Fruit fly (Drosophila melanogaster) whole organism, embryonic: Measurements from ENCODE around the gene apolpp.

ENCODE experiments used
- Atf6 ChIP-seq: fragments of 200-800 bp; sonication (Bioruptor generic); IDR thresholded peaks from 2 replicates; pipeline ENCODE4 v1.3.6; 2022; ENCODE audit warnings: missing biosample characterization, missing genetic modification characterization
- BEAF-32 ChIP-seq: fragments of 200-800 bp; sonication (Bioruptor generic); optimal IDR thresholded peaks from 3 replicates; lab custom pipeline; 2017; ENCODE audit warnings: missing biosample characterization, missing genetic modification characterization, mild to moderate bottlenecking, moderate library complexity, missing genetic modification reagents
- CG10565 ChIP-seq: fragments of 200-800 bp; sonication (Bioruptor generic); optimal IDR thresholded peaks from 3 replicates; lab custom pipeline; 2016; ENCODE audit warnings: missing biosample characterization, mild to moderate bottlenecking, missing genetic modification characterization
- CG14050 ChIP-seq: fragments of 200-800 bp; sonication (Bioruptor generic); IDR thresholded peaks from 3 replicates; pipeline ENCODE4 v1.3.6; 2022; ENCODE audit warnings: missing biosample characterization, missing genetic modification characterization
- CG14710 ChIP-seq: fragments of 200-800 bp; sonication (Bioruptor generic); optimal IDR thresholded peaks from 3 replicates; lab custom pipeline; 2019; ENCODE audit warnings: missing biosample characterization, mild to moderate bottlenecking, missing genetic modification characterization, moderate library complexity
- CG15073 ChIP-seq: fragments of 200-800 bp; sonication (Bioruptor generic); optimal IDR thresholded peaks from 2 replicates; lab custom pipeline; 2016; ENCODE audit warnings: missing biosample characterization, missing genetic modification characterization
- CG17328 ChIP-seq: fragments of 200-800 bp; sonication (Bioruptor generic); IDR thresholded peaks from 2 replicates; pipeline ENCODE4 v1.3.6; 2022; ENCODE audit warnings: missing biosample characterization, missing genetic modification characterization
- CG18262 ChIP-seq: fragments of 200-800 bp; optimal IDR thresholded peaks from 3 replicates; lab custom pipeline; 2019; ENCODE audit warnings: missing biosample characterization, mild to moderate bottlenecking, missing genetic modification characterization, moderate library complexity
- CG18619 ChIP-seq: fragments of 200-800 bp; sonication (Bioruptor generic); optimal IDR thresholded peaks from 3 replicates; lab custom pipeline; 2017; ENCODE audit warnings: missing biosample characterization, mild to moderate bottlenecking, missing genetic modification characterization
- CG2129 ChIP-seq: fragments of 200-800 bp; sonication (Bioruptor generic); IDR thresholded peaks from 2 replicates; pipeline ENCODE4 v1.3.6; 2022; ENCODE audit warnings: missing biosample characterization, missing genetic modification characterization; ENCODE audit not compliant: partially characterized antibody
- CG3163 ChIP-seq: fragments of 200-800 bp; sonication (Bioruptor generic); optimal IDR thresholded peaks from 3 replicates; lab custom pipeline; 2016; ENCODE audit warnings: missing biosample characterization, missing genetic modification characterization
- CG3281 ChIP-seq: fragments of 200-800 bp; sonication (Bioruptor generic); optimal IDR thresholded peaks from 3 replicates; lab custom pipeline; 2017; ENCODE audit warnings: missing biosample characterization, mild to moderate bottlenecking, missing genetic modification characterization
- CG3847 ChIP-seq: fragments of 200-800 bp; sonication (Bioruptor generic); IDR thresholded peaks from 2 replicates; pipeline ENCODE4 v1.3.6; 2022; ENCODE audit warnings: missing biosample characterization, missing genetic modification characterization
- CG4360 ChIP-seq: fragments of 200-800 bp; sonication (Bioruptor generic); IDR thresholded peaks from 2 replicates; pipeline ENCODE4 v1.3.6; 2022; ENCODE audit warnings: missing biosample characterization, missing genetic modification characterization
- CG4854 ChIP-seq: fragments of 200-800 bp; sonication (Bioruptor generic); optimal IDR thresholded peaks from 2 replicates; lab custom pipeline; 2016; ENCODE audit warnings: missing biosample characterization, missing genetic modification characterization, inconsistent platforms
- CG9215 ChIP-seq: fragments of 200-800 bp; sonication (Bioruptor generic); IDR thresholded peaks from 2 replicates; pipeline ENCODE4 v1.3.6; 2022; ENCODE audit warnings: missing biosample characterization, missing genetic modification characterization
- Camta ChIP-seq: fragments of 200-800 bp; sonication (Bioruptor generic); optimal IDR thresholded peaks from 2 replicates; lab custom pipeline; 2016; ENCODE audit warnings: missing biosample characterization, missing genetic modification characterization
- D ChIP-seq, 2 experiments: fragments of 200-800 bp in 1 of 2; fragments of >200 bp in 1 of 2; sonication (Bioruptor generic) in 1 of 2; optimal IDR thresholded peaks; 2 replicates in 1 of 2; 3 replicates in 1 of 2; lab custom pipeline; 2017; ENCODE audit warnings: mild to moderate bottlenecking in 1 of 2, missing biosample characterization in 1 of 2, missing genetic modification characterization in 1 of 2, missing genetic modification reagents in 1 of 2
- D19A ChIP-seq: fragments of 200-800 bp; optimal IDR thresholded peaks from 3 replicates; lab custom pipeline; 2019; ENCODE audit warnings: missing biosample characterization, mild to moderate bottlenecking, missing genetic modification characterization, moderate library complexity
- Dek ChIP-seq: fragments of 200-800 bp; sonication (Bioruptor generic); optimal IDR thresholded peaks from 3 replicates; lab custom pipeline; 2019; ENCODE audit warnings: missing biosample characterization, mild to moderate bottlenecking, missing genetic modification characterization, moderate library complexity
- Ets97D ChIP-seq: fragments of 200-800 bp; sonication (Bioruptor generic); optimal IDR thresholded peaks from 3 replicates; lab custom pipeline; 2016; ENCODE audit warnings: missing biosample characterization, missing genetic modification characterization
- Hand ChIP-seq: fragments of 200-800 bp; sonication (Bioruptor generic); optimal IDR thresholded peaks from 2 replicates; lab custom pipeline; 2017; ENCODE audit warnings: mild to moderate bottlenecking, missing biosample characterization, missing genetic modification reagents, missing genetic modification characterization
- Hr3 ChIP-seq: fragments of 200-800 bp; sonication (Bioruptor generic); optimal IDR thresholded peaks from 3 replicates; lab custom pipeline; 2016; ENCODE audit warnings: missing biosample characterization, missing genetic modification characterization
- Hr78 ChIP-seq, 2 experiments: fragments of 200-800 bp in 1 of 2; fragments of >200 bp in 1 of 2; sonication (Bioruptor generic) in 1 of 2; optimal IDR thresholded peaks; 2 replicates each; lab custom pipeline; 2017 to 2019; ENCODE audit warnings: missing biosample characterization in 2 of 2, missing genetic modification characterization in 2 of 2, mild to moderate bottlenecking in 1 of 2, moderate library complexity in 1 of 2
- Nf-YC ChIP-seq: fragments of 200-800 bp; optimal IDR thresholded peaks from 3 replicates; lab custom pipeline; 2019; ENCODE audit warnings: missing biosample characterization, mild to moderate bottlenecking, missing genetic modification characterization, moderate library complexity
- Sry-β ChIP-seq: fragments of 200-800 bp; sonication (Bioruptor generic); optimal IDR thresholded peaks from 2 replicates; lab custom pipeline; 2018; ENCODE audit warnings: missing biosample characterization, mild to moderate bottlenecking, missing genetic modification characterization, moderate library complexity
- Ssrp ChIP-seq: fragments of 200-800 bp; sonication (Bioruptor generic); optimal IDR thresholded peaks from 2 replicates; lab custom pipeline; 2018; ENCODE audit warnings: missing biosample characterization, mild to moderate bottlenecking, missing genetic modification characterization, moderate library complexity
- cato ChIP-seq: fragments of 200-800 bp; sonication (Bioruptor generic); optimal IDR thresholded peaks from 2 replicates; lab custom pipeline; 2016; ENCODE audit warnings: missing biosample characterization, missing genetic modification characterization, borderline replicate concordance
- emc ChIP-seq: fragments of 200-800 bp; sonication (Bioruptor generic); optimal IDR thresholded peaks from 2 replicates; lab custom pipeline; 2016; ENCODE audit warnings: missing biosample characterization, missing genetic modification characterization
- fd64A ChIP-seq: fragments of 200-800 bp; sonication (Bioruptor generic); optimal IDR thresholded peaks from 3 replicates; lab custom pipeline; 2018; ENCODE audit warnings: missing biosample characterization, mild to moderate bottlenecking, missing genetic modification characterization
- gcm2 ChIP-seq: fragments of 200-800 bp; sonication (Bioruptor generic); optimal IDR thresholded peaks from 2 replicates; lab custom pipeline; 2016; ENCODE audit warnings: missing biosample characterization, missing genetic modification characterization
- lola ChIP-seq, 3 experiments: fragments of >200 bp in 2 of 3; fragments of 200-800 bp in 1 of 3; sonication (Bioruptor generic) in 1 of 3; optimal IDR thresholded peaks; 2 replicates each; lab custom pipeline; 2017 to 2019; ENCODE audit warnings: missing biosample characterization in 3 of 3, missing genetic modification characterization in 3 of 3, mild to moderate bottlenecking in 1 of 3, moderate library complexity in 1 of 3
- lov ChIP-seq, 2 experiments: fragments of 200-800 bp in 1 of 2; fragments of >200 bp in 1 of 2; sonication (Bioruptor generic) in 1 of 2; IDR thresholded peaks in 1 of 2; optimal IDR thresholded peaks in 1 of 2; 2 replicates in 1 of 2; 3 replicates in 1 of 2; pipeline versions ENCODE4 v1.3.6 to Lab custom; 2017 to 2022; ENCODE audit warnings: missing biosample characterization in 1 of 2, missing genetic modification characterization in 1 of 2
- oc ChIP-seq: fragments of 200-800 bp; sonication (Bioruptor generic); optimal IDR thresholded peaks from 2 replicates; lab custom pipeline; 2018; ENCODE audit warnings: missing biosample characterization, mild to moderate bottlenecking, missing genetic modification characterization, moderate library complexity
- otp ChIP-seq: fragments of 200-800 bp; sonication (Bioruptor generic); IDR thresholded peaks from 3 replicates; pipeline ENCODE4, ENCODE4 v1.3.6; 2022; ENCODE audit warnings: missing biosample characterization, missing genetic modification characterization
- pum ChIP-seq: fragments of 200-800 bp; sonication (Bioruptor generic); optimal IDR thresholded peaks from 2 replicates; lab custom pipeline; 2016; ENCODE audit warnings: missing biosample characterization, missing genetic modification characterization
- pzg ChIP-seq: fragments of 200-800 bp; sonication (Bioruptor generic); optimal IDR thresholded peaks from 3 replicates; lab custom pipeline; 2018; ENCODE audit warnings: missing biosample characterization, mild to moderate bottlenecking, missing genetic modification characterization, moderate library complexity
- ranshi ChIP-seq: fragments of 200-800 bp; sonication (Bioruptor generic); IDR thresholded peaks from 2 replicates; pipeline ENCODE4 v1.3.6; 2022; ENCODE audit warnings: missing biosample characterization, missing genetic modification characterization
- salm ChIP-seq: fragments of 200-800 bp; sonication (Bioruptor generic); optimal IDR thresholded peaks from 2 replicates; lab custom pipeline; 2018; ENCODE audit warnings: missing biosample characterization, mild to moderate bottlenecking, missing genetic modification characterization
- slou ChIP-seq: fragments of 200-800 bp; sonication (Bioruptor generic); optimal IDR thresholded peaks from 3 replicates; lab custom pipeline; 2016; ENCODE audit warnings: missing biosample characterization, missing genetic modification characterization
- sr ChIP-seq: fragments of 200-800 bp; sonication (Bioruptor generic); IDR thresholded peaks from 3 replicates; pipeline ENCODE4 v1.3.6; 2022; ENCODE audit warnings: missing biosample characterization, missing genetic modification characterization
- tap ChIP-seq: fragments of 200-800 bp; optimal IDR thresholded peaks from 3 replicates; lab custom pipeline; 2019; ENCODE audit warnings: missing biosample characterization, mild to moderate bottlenecking, missing genetic modification characterization, moderate library complexity
- tgo ChIP-seq: fragments of 200-800 bp; sonication (Bioruptor generic); IDR thresholded peaks from 3 replicates; pipeline ENCODE4 v1.3.6; 2022; ENCODE audit warnings: missing biosample characterization, missing genetic modification characterization
- tin ChIP-seq: fragments of 200-800 bp; sonication (Bioruptor generic); optimal IDR thresholded peaks from 3 replicates; lab custom pipeline; 2016; ENCODE audit warnings: missing biosample characterization, missing genetic modification characterization
- unc-4 ChIP-seq: fragments of 200-800 bp; sonication (Bioruptor generic); IDR thresholded peaks from 2 replicates; pipeline ENCODE4 v1.3.6; 2022; ENCODE audit warnings: missing biosample characterization, missing genetic modification characterization; ENCODE audit not compliant: partially characterized antibody
- wor ChIP-seq: fragments of 200-800 bp; sonication (Bioruptor generic); IDR thresholded peaks from 2 replicates; pipeline ENCODE4 v1.3.6; 2022; ENCODE audit warnings: missing biosample characterization, missing genetic modification characterization
- yki ChIP-seq: fragments of >200 bp; optimal IDR thresholded peaks from 3 replicates; lab custom pipeline; 2018
- zfh1 ChIP-seq: fragments of 200-800 bp; sonication (Bioruptor generic); IDR thresholded peaks from 3 replicates; pipeline ENCODE4 v1.3.6; 2022; ENCODE audit warnings: missing biosample characterization, missing genetic modification characterization

Gene apolpp

DNA sequence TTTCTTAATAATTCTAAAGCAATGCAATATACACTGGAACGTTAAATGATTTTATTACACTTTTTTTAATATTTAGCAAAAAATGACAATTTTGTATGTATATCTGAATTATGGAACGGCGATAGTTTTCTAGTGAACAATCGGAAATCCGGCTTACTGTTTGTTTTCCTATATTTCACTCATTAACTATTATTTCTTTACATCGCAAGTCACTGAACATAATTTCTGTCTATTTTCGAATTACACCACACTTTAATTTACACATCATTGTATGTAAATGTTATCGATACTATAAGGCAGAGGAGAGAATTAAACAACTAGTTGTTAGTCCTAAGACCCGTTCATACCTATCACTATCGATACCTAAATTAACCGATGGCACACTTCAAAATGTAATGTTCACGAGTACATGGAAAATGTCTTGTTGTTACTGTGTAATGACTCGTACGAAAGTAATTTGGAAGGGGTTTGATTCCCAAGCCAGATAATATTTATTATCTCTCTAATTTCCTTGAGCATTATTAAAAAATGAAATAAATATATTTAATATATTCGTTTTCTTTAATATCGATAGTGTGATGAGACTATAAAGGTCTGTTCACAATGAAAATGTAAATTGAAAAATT is 33.9 kb upstream of the apolpp start, which contains the start of gene PlexA (continued):
- no peak for TF ChIP-seq emc (GFP tag; lab: Kevin White, UChicago)
- no peak for TF ChIP-seq lov (optimal IDR thresholded peaks at IDR 0.05; lab: Kevin White, UChicago)
- TF ChIP-seq lov (GFP tag; IDR thresholded peaks at IDR 0.05; lab: Robert Waterston, UW): peak; percentile 86; the same call in 1 of the 3 replicates
- TF ChIP-seq tap (tag; lab: Kevin White, UChicago): peak; percentile 59
- TF ChIP-seq unc-4 (GFP tag; lab: Robert Waterston, UW): peak; percentile 53
- peak; percentile 94 for TF ChIP-seq CG17328 (GFP tag; lab: Robert Waterston, UW)
- no peak for TF ChIP-seq CG10565
- peak; percentile 26 for TF ChIP-seq Hand
- TF ChIP-seq CG4360 (GFP tag; lab: Robert Waterston, UW): peak; percentile 69
- peak; percentile 83 for TF ChIP-seq CG18262 (tag; lab: Kevin White, UChicago)
- TF ChIP-seq yki: no peak
- TF ChIP-seq tin: peak; percentile 84
- TF ChIP-seq Sry-β (GFP tag; lab: Kevin White, UChicago): peak; percentile 32
- TF ChIP-seq CG9215 (GFP tag; lab: Robert Waterston, UW): peak; percentile 92
- TF ChIP-seq Ets97D: peak; percentile 62
- TF ChIP-seq CG18619 (GFP tag; lab: Kevin White, UChicago): peak; percentile 71
- peak; percentile 7 for TF ChIP-seq CG3163 (GFP tag; lab: Kevin White, UChicago)
- peak; percentile 93 for TF ChIP-seq Hr3 (GFP tag; lab: Kevin White, UChicago)
- peak; percentile 94 for TF ChIP-seq zfh1 (GFP tag; lab: Robert Waterston, UW)
- TF ChIP-seq ranshi (GFP tag; lab: Robert Waterston, UW): peak; percentile 98
- peak; percentile 94 for TF ChIP-seq Ssrp (tag; lab: Kevin White, UChicago)
- peak; percentile 40 for TF ChIP-seq Camta (GFP tag; lab: Kevin White, UChicago)
- TF ChIP-seq D (optimal IDR thresholded peaks at IDR 0.05; lab: Kevin White, UChicago): no peak
- peak; percentile 65 for TF ChIP-seq D (GFP tag; optimal IDR thresholded peaks at IDR 0.05; lab: Kevin White, UChicago)
- TF ChIP-seq cato (GFP tag; lab: Kevin White, UChicago): peak; percentile 86
- TF ChIP-seq salm (tag; lab: Kevin White, UChicago): peak; percentile 54
- TF ChIP-seq Hr78 (GFP tag; optimal IDR thresholded peaks at IDR 0.05; lab: Kevin White, UChicago): no peak
- TF ChIP-seq CG3847 (GFP tag; lab: Robert Waterston, UW): no peak; the same call in 1 of the 2 replicates
- TF ChIP-seq pzg (GFP tag; lab: Kevin White, UChicago): peak; percentile 78
- no peak for TF ChIP-seq Dek (tag; lab: Kevin White, UChicago)
- peak; percentile 55 for TF ChIP-seq CG3281 (GFP tag; lab: Kevin White, UChicago)
- TF ChIP-seq slou: peak; percentile 87
- peak; percentile 51 for TF ChIP-seq pum (GFP tag; lab: Kevin White, UChicago)
- TF ChIP-seq Atf6 (GFP tag; lab: Robert Waterston, UW): peak; percentile 82
- TF ChIP-seq lola (GFP tag; optimal IDR thresholded peaks at IDR 0.05; lab: Kevin White, UChicago): peak in 2 of 3 experiments; percentile 76 to 83
- TF ChIP-seq D19A: peak; percentile 65
- TF ChIP-seq BEAF-32 (GFP tag; lab: Kevin White, UChicago): peak; percentile 82
- no peak for TF ChIP-seq oc (tag; lab: Kevin White, UChicago)
- no peak for TF ChIP-seq sr
- TF ChIP-seq CG4854 (GFP tag; lab: Kevin White, UChicago): peak; percentile 37
- peak; percentile 88 for TF ChIP-seq CG14050
- peak; percentile 94 for TF ChIP-seq tgo
- TF ChIP-seq CG2129: peak; percentile 19; the same call in 1 of the 2 replicates
- no peak for TF ChIP-seq fd64A (GFP tag; lab: Kevin White, UChicago)
- TF ChIP-seq Nf-YC (tag; lab: Kevin White, UChicago): peak; percentile 69
- peak; percentile 92 for TF ChIP-seq CG14710 (tag; lab: Kevin White, UChicago)
- TF ChIP-seq gcm2 (GFP tag; lab: Kevin White, UChicago): no peak
- TF ChIP-seq otp (GFP tag; lab: Robert Waterston, UW): no peak; the same call in 2 of the 3 replicates
- peak; percentile 20 for TF ChIP-seq CG15073
- peak; percentile 86 for TF ChIP-seq wor (GFP tag; lab: Robert Waterston, UW)
